Worm (Caenorhabditis elegans): ENCODE data around the gene ints-5.

DNA sequence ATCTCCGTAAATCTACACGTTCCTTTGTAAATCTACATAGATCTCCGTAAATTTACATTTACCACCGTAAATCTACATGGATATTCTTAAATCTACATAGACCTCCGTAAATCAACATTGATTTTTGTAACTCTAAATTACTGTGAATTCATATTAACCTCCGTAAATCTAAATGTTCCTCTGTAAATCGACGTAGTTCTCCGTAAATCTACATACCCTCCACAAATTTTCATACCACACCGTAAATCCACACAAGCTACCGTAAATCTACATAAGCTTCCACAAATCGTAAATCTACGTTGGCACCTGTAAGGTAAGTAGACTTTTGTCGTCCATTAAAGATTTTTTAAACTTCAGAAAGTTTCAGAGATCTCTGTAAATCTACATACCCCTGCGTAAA is 51.3 kb downstream of the ints-5 start:
- TF ChIP-seq nhr-85 (tag) = no peak
- TF ChIP-seq fkh-10 (GFP tag; optimal IDR thresholded peaks at IDR 0.05) = no peak
- TF ChIP-seq pag-3 (tag; optimal IDR thresholded peaks at IDR 0.05; ENCODE audit: borderline replicate concordance, insufficient read depth) = no peak
- no peak for TF ChIP-seq nhr-237 (tag; optimal IDR thresholded peaks at IDR 0.05)
- TF ChIP-seq blmp-1 (tag; optimal IDR thresholded peaks at IDR 0.05) = no peak
- no peak for TF ChIP-seq egl-27 (tag; optimal IDR thresholded peaks at IDR 0.05)
- no peak for TF ChIP-seq unc-86 (tag; optimal IDR thresholded peaks at IDR 0.05)
- TF ChIP-seq nhr-76 (tag; optimal IDR thresholded peaks at IDR 0.05) = no peak
- TF ChIP-seq nhr-12 (tag; optimal IDR thresholded peaks at IDR 0.05) = no peak
- TF ChIP-seq ces-1 (GFP tag; optimal IDR thresholded peaks at IDR 0.05) = no peak
- no peak for TF ChIP-seq dpl-1 (GFP tag; optimal IDR thresholded peaks at IDR 0.05)
- no peak for TF ChIP-seq lin-15B (tag; optimal IDR thresholded peaks at IDR 0.05)
- no peak for TF ChIP-seq ceh-90 (tag; optimal IDR thresholded peaks at IDR 0.05)
- TF ChIP-seq ceh-82 (tag; optimal IDR thresholded peaks at IDR 0.05) = no peak
